Fruit fly (Drosophila melanogaster): ENCODE results near the gene CG9044.

- TF ChIP-seq ttk (optimal IDR thresholded peaks at IDR 0.05) (no peak), psq (optimal IDR thresholded peaks at IDR 0.05) (no peak)
Measured at dm6 chr2L:6000065-6000464, 50.8 kb downstream of the CG9044 start, which contains the start of gene Tsp26A.
